Worm (Caenorhabditis elegans): ENCODE results near the gene xpc-1.

The xpc-1 gene

ce11 chrIV:1992789-1993188 is at the start of gene xpc-1:
xpc-1 (plus strand) TSS chrIV:1993089.
- TF ChIP-seq pax-1 (tag; optimal IDR thresholded peaks at IDR 0.05), result no peak

ce11 chrIV:1945200-1945599 is 47.7 kb upstream of the xpc-1 start:
- TF ChIP-seq C08G9.2 (tag; optimal IDR thresholded peaks at IDR 0.05), result no peak
- no peak for TF ChIP-seq ceh-2 (tag; optimal IDR thresholded peaks at IDR 0.05)
- no peak for TF ChIP-seq dve-1 (tag; optimal IDR thresholded peaks at IDR 0.05)
- TF ChIP-seq pha-2 (tag; optimal IDR thresholded peaks at IDR 0.05), result no peak
- no peak for TF ChIP-seq pha-4 (tag; optimal IDR thresholded peaks at IDR 0.05)

- TF ChIP-seq odd-2 (tag; optimal IDR thresholded peaks at IDR 0.05), result no peak
- TF ChIP-seq fax-1 (tag; optimal IDR thresholded peaks at IDR 0.05), result no peak
- TF ChIP-seq ceh-45 (GFP tag; IDR thresholded peaks at IDR 0.05), result no peak
- no peak for TF ChIP-seq ttx-3 (tag; optimal IDR thresholded peaks at IDR 0.05)
- TF ChIP-seq nfya-1 (tag; optimal IDR thresholded peaks at IDR 0.05), result no peak
- TF ChIP-seq Y22D7AL.16 (tag; optimal IDR thresholded peaks at IDR 0.05), result no peak
- no peak for TF ChIP-seq K09A11.1 (tag; optimal IDR thresholded peaks at IDR 0.05; ENCODE audit: insufficient read depth)
Observed at ce11 chrIV:1947891-1948290, 45.0 kb upstream of the xpc-1 start, which contains the start of gene tsen-54. tsen-54 (plus strand) TSS chrIV:1948191.

ce11 chrIV:1949870-1950269 is 43.0 kb upstream of the xpc-1 start:
- peak; percentile 9 for TF ChIP-seq dve-1 (tag; optimal IDR thresholded peaks at IDR 0.05)

ce11 chrIV:1952312-1952711 is 40.6 kb upstream of the xpc-1 start:
- TF ChIP-seq unc-3 (GFP tag; conservative IDR thresholded peaks at IDR 0.05), result no peak
- no peak for TF ChIP-seq unc-3 (tag; optimal IDR thresholded peaks at IDR 0.05)
- no peak for TF ChIP-seq lin-11 (tag; optimal IDR thresholded peaks at IDR 0.05)
- no peak for TF ChIP-seq ceh-24 (tag; optimal IDR thresholded peaks at IDR 0.05)
- TF ChIP-seq sox-4 (tag; optimal IDR thresholded peaks at IDR 0.05), result no peak
- TF ChIP-seq elt-4 (tag; optimal IDR thresholded peaks at IDR 0.05), result no peak
- TF ChIP-seq ceh-22 (tag; optimal IDR thresholded peaks at IDR 0.05), result no peak
- no peak for TF ChIP-seq sdc-2 (tag; optimal IDR thresholded peaks at IDR 0.05)

- TF ChIP-seq ceh-48 (tag; optimal IDR thresholded peaks at IDR 0.05) (peak; percentile 5), elt-2 (tag; optimal IDR thresholded peaks at IDR 0.05) (peak; percentile 45), lin-11 (tag; optimal IDR thresholded peaks at IDR 0.05) (no peak), unc-86 (tag; optimal IDR thresholded peaks at IDR 0.05) (peak; percentile 19), unc-42 (tag; optimal IDR thresholded peaks at IDR 0.05) (peak; percentile 63)
Observed at ce11 chrIV:1953132-1953629, 39.7 kb upstream of the xpc-1 start, which contains the start of gene F52C12.2. F52C12.2 (plus strand) TSS chrIV:1953579.

- TF ChIP-seq ceh-45 (GFP tag; IDR thresholded peaks at IDR 0.05) (no peak), C38D4.7 (GFP tag; optimal IDR thresholded peaks at IDR 0.05) (no peak), ceh-6 (GFP tag; optimal IDR thresholded peaks at IDR 0.05) (no peak), pha-2 (tag; optimal IDR thresholded peaks at IDR 0.05) (no peak)
Observed at ce11 chrIV:1956411-1956810, 36.5 kb upstream of the xpc-1 start, which contains the start of gene F52C12.6. F52C12.6 (plus strand) TSS chrIV:1956711.

ce11 chrIV:1959554-1959953 is 33.3 kb upstream of the xpc-1 start, which contains the start of gene tdpo-1:
tdpo-1 (plus strand) TSS chrIV:1959854.
- TF ChIP-seq pax-1 (tag; optimal IDR thresholded peaks at IDR 0.05), result no peak
- no peak for TF ChIP-seq elt-4 (tag; optimal IDR thresholded peaks at IDR 0.05)

Measured in whole organism, late embryonic.